Worm (Caenorhabditis elegans): ENCODE results near the gene tram-1.

DNA sequence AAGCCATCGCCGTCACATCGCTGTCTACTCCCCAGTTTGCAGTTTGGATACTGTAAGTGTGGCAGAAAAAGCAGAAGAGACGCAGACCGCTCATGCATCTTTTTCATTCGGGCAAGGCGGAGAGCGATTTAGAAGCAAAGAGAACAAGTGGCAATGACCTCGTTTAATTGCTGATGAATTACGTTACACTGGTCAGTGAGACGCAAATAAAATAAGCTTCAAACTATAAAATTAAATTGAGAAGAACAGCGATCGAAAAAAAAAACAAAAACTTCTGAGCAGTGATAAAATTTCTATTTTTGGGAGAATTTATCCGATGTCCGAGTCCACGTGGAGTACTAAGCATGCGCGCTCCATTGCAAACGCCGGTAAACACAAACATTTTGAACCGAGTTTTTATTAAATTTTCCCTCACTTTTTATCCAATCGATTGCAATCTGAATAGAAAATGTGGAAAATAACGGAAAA lies 1.1 kb upstream of the tram-1 start, which contains the start of gene C24F3.2:
- TF ChIP-seq aly-2 (tag; optimal IDR thresholded peaks at IDR 0.05) = no peak
- peak; percentile 69 for TF ChIP-seq lin-15B (tag; optimal IDR thresholded peaks at IDR 0.05)
- peak; percentile 48 for TF ChIP-seq jun-1 (tag; optimal IDR thresholded peaks at IDR 0.05)
- peak; percentile 75 for TF ChIP-seq lin-39 (tag; optimal IDR thresholded peaks at IDR 0.05)
- no peak for TF ChIP-seq nhr-77 (tag; optimal IDR thresholded peaks at IDR 0.05)
- peak; percentile 3 for TF ChIP-seq tbx-2 (tag; optimal IDR thresholded peaks at IDR 0.05)
- no peak for TF ChIP-seq ama-1 (optimal IDR thresholded peaks at IDR 0.05)
- TF ChIP-seq ceh-82 (tag; optimal IDR thresholded peaks at IDR 0.05) = no peak
- no peak for TF ChIP-seq ztf-11 (tag; optimal IDR thresholded peaks at IDR 0.05)
- no peak for TF ChIP-seq egl-27 (tag; optimal IDR thresholded peaks at IDR 0.05)
- no peak for TF ChIP-seq daf-12 (tag; optimal IDR thresholded peaks at IDR 0.05)
- no peak for TF ChIP-seq snpc-4 (tag; optimal IDR thresholded peaks at IDR 0.05)
- no peak for TF ChIP-seq fos-1 (tag; optimal IDR thresholded peaks at IDR 0.05)

All from whole organism, L3 larva.